Fruit fly (Drosophila melanogaster) whole organism, embryonic: ENCODE results near the gene Mtch.

Source experiments
- CG10267 ChIP-seq: fragments of 200-800 bp; sonication (Bioruptor generic); optimal IDR thresholded peaks from 2 replicates; lab custom pipeline; 2018; ENCODE audit warnings: missing biosample characterization, mild to moderate bottlenecking, missing genetic modification characterization, moderate library complexity
- CG10366 ChIP-seq: fragments of 200-800 bp; sonication (Bioruptor generic); IDR thresholded peaks from 2 replicates; pipeline ENCODE4 v1.3.6; 2022; ENCODE audit warnings: missing biosample characterization, missing genetic modification characterization
- CG11093 ChIP-seq: fragments of 200-800 bp; sonication (Bioruptor generic); IDR thresholded peaks from 3 replicates; pipeline ENCODE4 v1.3.6; 2022; ENCODE audit warnings: missing biosample characterization, missing genetic modification characterization
- CG11695 ChIP-seq: fragments of 200-800 bp; sonication (Bioruptor generic); IDR thresholded peaks from 3 replicates; pipeline ENCODE4 v1.3.6; 2022; ENCODE audit warnings: missing biosample characterization, missing genetic modification characterization
- CG12769 ChIP-seq: fragments of 200-800 bp; sonication (Bioruptor generic); optimal IDR thresholded peaks from 2 replicates; lab custom pipeline; 2019; ENCODE audit warnings: missing biosample characterization, mild to moderate bottlenecking, missing genetic modification characterization, moderate library complexity
- CG12942 ChIP-seq: fragments of 200-800 bp; sonication (Bioruptor generic); optimal IDR thresholded peaks from 3 replicates; lab custom pipeline; 2016; ENCODE audit warnings: missing biosample characterization, missing genetic modification characterization
- CG13775 ChIP-seq: fragments of 200-800 bp; sonication (Bioruptor generic); optimal IDR thresholded peaks from 3 replicates; lab custom pipeline; 2017; ENCODE audit warnings: missing biosample characterization, mild to moderate bottlenecking, missing genetic modification characterization
- CG15011 ChIP-seq: fragments of 200-800 bp; sonication (Bioruptor generic); optimal IDR thresholded peaks from 3 replicates; lab custom pipeline; 2018; ENCODE audit warnings: missing biosample characterization, mild to moderate bottlenecking, missing genetic modification characterization
- CG18599 ChIP-seq: fragments of 200-800 bp; sonication (Bioruptor generic); optimal IDR thresholded peaks from 3 replicates; lab custom pipeline; 2017; ENCODE audit warnings: missing biosample characterization, missing genetic modification characterization, mild to moderate bottlenecking, moderate library complexity, missing genetic modification reagents
- CG2712 ChIP-seq: fragments of 200-800 bp; optimal IDR thresholded peaks from 3 replicates; lab custom pipeline; 2019; ENCODE audit warnings: missing biosample characterization, mild to moderate bottlenecking, missing genetic modification characterization, moderate library complexity
- CG32772 ChIP-seq: fragments of 200-800 bp; sonication (Bioruptor generic); IDR thresholded peaks from 2 replicates; pipeline ENCODE4 v1.3.6; 2022; ENCODE audit warnings: missing biosample characterization, missing genetic modification characterization
- CG3281 ChIP-seq: fragments of 200-800 bp; sonication (Bioruptor generic); optimal IDR thresholded peaks from 3 replicates; lab custom pipeline; 2017; ENCODE audit warnings: missing biosample characterization, mild to moderate bottlenecking, missing genetic modification characterization
- CG33557 ChIP-seq: fragments of 200-800 bp; sonication (Bioruptor generic); optimal IDR thresholded peaks from 2 replicates; lab custom pipeline; 2019; ENCODE audit warnings: missing biosample characterization, mild to moderate bottlenecking, missing genetic modification characterization, moderate library complexity
- CG3407 ChIP-seq: fragments of 200-800 bp; sonication (Bioruptor generic); optimal IDR thresholded peaks from 2 replicates; lab custom pipeline; 2018; ENCODE audit warnings: missing biosample characterization, mild to moderate bottlenecking, missing genetic modification characterization
- CG5180 ChIP-seq: fragments of 200-800 bp; sonication (Bioruptor generic); optimal IDR thresholded peaks from 3 replicates; lab custom pipeline; 2017; ENCODE audit warnings: missing biosample characterization, missing genetic modification characterization, mild to moderate bottlenecking, moderate library complexity, missing genetic modification reagents
- CG6791 ChIP-seq: fragments of 200-800 bp; sonication (Bioruptor generic); IDR thresholded peaks from 3 replicates; pipeline ENCODE4 v1.3.6; 2022; ENCODE audit warnings: missing biosample characterization, missing genetic modification characterization; ENCODE audit not compliant: partially characterized antibody
- CG7556 ChIP-seq: fragments of 200-800 bp; sonication (Bioruptor generic); optimal IDR thresholded peaks from 2 replicates; lab custom pipeline; 2017; ENCODE audit warnings: missing biosample characterization, mild to moderate bottlenecking, missing genetic modification characterization
- CG8281 ChIP-seq: fragments of 200-800 bp; sonication (Bioruptor generic); optimal IDR thresholded peaks from 2 replicates; lab custom pipeline; 2018; ENCODE audit warnings: missing biosample characterization, mild to moderate bottlenecking, missing genetic modification characterization, moderate library complexity
- CG9437 ChIP-seq: fragments of 200-800 bp; sonication (Bioruptor generic); optimal IDR thresholded peaks from 2 replicates; lab custom pipeline; 2018; ENCODE audit warnings: missing biosample characterization, mild to moderate bottlenecking, missing genetic modification characterization
- CG9797 ChIP-seq: fragments of 200-800 bp; sonication (Bioruptor generic); optimal IDR thresholded peaks from 3 replicates; lab custom pipeline; 2018; ENCODE audit warnings: missing biosample characterization, mild to moderate bottlenecking, missing genetic modification characterization
- CrebB ChIP-seq: fragments of 200-800 bp; sonication (Bioruptor generic); optimal IDR thresholded peaks from 3 replicates; lab custom pipeline; 2018; ENCODE audit warnings: missing biosample characterization, mild to moderate bottlenecking, missing genetic modification characterization
- D ChIP-seq, 2 experiments: fragments of 200-800 bp in 1 of 2; fragments of >200 bp in 1 of 2; sonication (Bioruptor generic) in 1 of 2; optimal IDR thresholded peaks; 2 replicates in 1 of 2; 3 replicates in 1 of 2; lab custom pipeline; 2017; ENCODE audit warnings: mild to moderate bottlenecking in 1 of 2, missing biosample characterization in 1 of 2, missing genetic modification characterization in 1 of 2, missing genetic modification reagents in 1 of 2
- H15 ChIP-seq: fragments of 200-800 bp; sonication (Bioruptor generic); IDR thresholded peaks from 3 replicates; pipeline ENCODE4 v1.3.6; 2022; ENCODE audit warnings: missing biosample characterization, missing genetic modification characterization
- HHEX ChIP-seq: fragments of 200-800 bp; sonication (Bioruptor generic); optimal IDR thresholded peaks from 3 replicates; lab custom pipeline; 2017; ENCODE audit warnings: missing biosample characterization, mild to moderate bottlenecking, missing genetic modification characterization, missing genetic modification reagents
- Med ChIP-seq: fragments of 200-800 bp; sonication (Bioruptor generic); peaks from one replicate; lab custom pipeline; 2016; ENCODE audit warnings: missing biosample characterization, missing genetic modification characterization, mild to moderate bottlenecking, inconsistent platforms, moderate library complexity
- Rx ChIP-seq: fragments of 200-800 bp; sonication (Bioruptor generic); IDR thresholded peaks from 2 replicates; pipeline ENCODE4 v1.3.6; 2022; ENCODE audit warnings: missing biosample characterization, missing genetic modification characterization
- Ssrp ChIP-seq: fragments of 200-800 bp; sonication (Bioruptor generic); optimal IDR thresholded peaks from 2 replicates; lab custom pipeline; 2018; ENCODE audit warnings: missing biosample characterization, mild to moderate bottlenecking, missing genetic modification characterization, moderate library complexity
- Stat92E ChIP-seq, 3 experiments: fragments of >200 bp in 2 of 3; fragments of 200-800 bp in 1 of 3; sonication (Bioruptor generic) in 1 of 3; optimal IDR thresholded peaks; 2 replicates each; lab custom pipeline; 2017 to 2019; ENCODE audit warnings: missing biosample characterization in 3 of 3, missing genetic modification characterization in 3 of 3, mild to moderate bottlenecking in 1 of 3, moderate library complexity in 1 of 3
- Taf1 ChIP-seq: fragments of 200-800 bp; sonication (Bioruptor generic); IDR thresholded peaks from 2 replicates; pipeline ENCODE4 v1.3.6; 2022; ENCODE audit warnings: missing biosample characterization, missing genetic modification characterization
- amos ChIP-seq: fragments of 200-800 bp; sonication (Bioruptor generic); IDR thresholded peaks from 2 replicates; pipeline ENCODE4 v1.3.6; 2022; ENCODE audit warnings: missing biosample characterization, missing genetic modification characterization; ENCODE audit not compliant: partially characterized antibody
- ara ChIP-seq: fragments of 200-800 bp; sonication (Bioruptor generic); IDR thresholded peaks from 2 replicates; pipeline ENCODE4 v1.3.6; 2022; ENCODE audit warnings: missing biosample characterization, missing genetic modification characterization
- az2 ChIP-seq: fragments of 200-800 bp; sonication (Bioruptor generic); optimal IDR thresholded peaks from 3 replicates; lab custom pipeline; 2016; ENCODE audit warnings: missing biosample characterization, missing genetic modification characterization
- bbx ChIP-seq: fragments of 200-800 bp; sonication (Bioruptor generic); IDR thresholded peaks from 2 replicates; pipeline ENCODE4 v1.3.6; 2022; ENCODE audit warnings: missing biosample characterization, missing genetic modification characterization; ENCODE audit not compliant: partially characterized antibody
- ci ChIP-seq: fragments of 200-800 bp; sonication (Bioruptor generic); IDR thresholded peaks from 3 replicates; pipeline ENCODE4 v1.3.6; 2022; ENCODE audit warnings: missing biosample characterization, missing genetic modification characterization
- disco-r ChIP-seq: fragments of 200-800 bp; sonication (Bioruptor generic); optimal IDR thresholded peaks from 2 replicates; lab custom pipeline; 2016; ENCODE audit warnings: missing biosample characterization, missing genetic modification characterization
- esg ChIP-seq: fragments of 200-800 bp; sonication (Bioruptor generic); conservative IDR thresholded peaks from 2 replicates; pipeline ENCODE4 v1.3.6; 2022; ENCODE audit warnings: missing biosample characterization, missing genetic modification characterization
- lola ChIP-seq, 3 experiments: fragments of >200 bp in 2 of 3; fragments of 200-800 bp in 1 of 3; sonication (Bioruptor generic) in 1 of 3; optimal IDR thresholded peaks; 2 replicates each; lab custom pipeline; 2017 to 2019; ENCODE audit warnings: missing biosample characterization in 3 of 3, missing genetic modification characterization in 3 of 3, mild to moderate bottlenecking in 1 of 3, moderate library complexity in 1 of 3
- nerfin-1 ChIP-seq: fragments of 200-800 bp; sonication (Bioruptor generic); optimal IDR thresholded peaks from 3 replicates; lab custom pipeline; 2019; ENCODE audit warnings: missing biosample characterization, mild to moderate bottlenecking, missing genetic modification characterization, moderate library complexity
- nmo ChIP-seq: fragments of 200-800 bp; sonication (Bioruptor generic); optimal IDR thresholded peaks from 2 replicates; lab custom pipeline; 2018; ENCODE audit warnings: missing biosample characterization, mild to moderate bottlenecking, missing genetic modification characterization, moderate library complexity
- onecut ChIP-seq: fragments of 200-800 bp; sonication (Bioruptor generic); IDR thresholded peaks from 2 replicates; pipeline ENCODE4 v1.3.6; 2022; ENCODE audit warnings: missing biosample characterization, missing genetic modification characterization
- row ChIP-seq: fragments of 200-800 bp; sonication (Bioruptor generic); IDR thresholded peaks from 3 replicates; pipeline ENCODE4 v1.3.6; 2022; ENCODE audit warnings: missing biosample characterization, missing genetic modification characterization
- shn ChIP-seq: fragments of 200-800 bp; sonication (Bioruptor generic); optimal IDR thresholded peaks from 3 replicates; lab custom pipeline; 2016; ENCODE audit warnings: missing biosample characterization, missing genetic modification characterization
- sima ChIP-seq: fragments of 200-800 bp; sonication (Bioruptor generic); optimal IDR thresholded peaks from 2 replicates; lab custom pipeline; 2016; ENCODE audit warnings: missing biosample characterization, missing genetic modification characterization
- slou ChIP-seq: fragments of 200-800 bp; sonication (Bioruptor generic); optimal IDR thresholded peaks from 3 replicates; lab custom pipeline; 2016; ENCODE audit warnings: missing biosample characterization, missing genetic modification characterization
- sr ChIP-seq: fragments of 200-800 bp; sonication (Bioruptor generic); IDR thresholded peaks from 3 replicates; pipeline ENCODE4 v1.3.6; 2022; ENCODE audit warnings: missing biosample characterization, missing genetic modification characterization
- tio ChIP-seq: fragments of 200-800 bp; sonication (Bioruptor generic); optimal IDR thresholded peaks from 2 replicates; lab custom pipeline; 2017; ENCODE audit warnings: missing biosample characterization, missing genetic modification characterization, inconsistent platforms
- tna ChIP-seq: fragments of 200-800 bp; sonication (Bioruptor generic); IDR thresholded peaks from 2 replicates; pipeline ENCODE4 v1.3.6; 2022; ENCODE audit warnings: missing biosample characterization, missing genetic modification characterization; ENCODE audit not compliant: partially characterized antibody
- yki ChIP-seq: fragments of >200 bp; optimal IDR thresholded peaks from 3 replicates; lab custom pipeline; 2018
- zfh2 ChIP-seq: fragments of 200-800 bp; sonication (Bioruptor generic); optimal IDR thresholded peaks from 2 replicates; lab custom pipeline; 2016; ENCODE audit warnings: missing biosample characterization, missing genetic modification characterization

Mtch gene

dm6 chr3L:205723-206284, 21.4 kb downstream of the Mtch start, which contains the start of the genes Gk1 and CG13876 (continued):
- TF ChIP-seq Med (GFP tag; lab: Kevin White, UChicago): peak; percentile 92
- peak; percentile 94 for TF ChIP-seq Ssrp (tag; lab: Kevin White, UChicago)
- TF ChIP-seq CG11695 (GFP tag; lab: Robert Waterston, UW): peak; percentile 97
- TF ChIP-seq amos (GFP tag; lab: Robert Waterston, UW): no peak
- no peak for TF ChIP-seq shn (GFP tag; lab: Kevin White, UChicago)
- peak; percentile 93 for TF ChIP-seq CG13775 (GFP tag; lab: Kevin White, UChicago)
- TF ChIP-seq CG10267 (tag; lab: Kevin White, UChicago): peak; percentile 91
- peak; percentile 85 for TF ChIP-seq esg
- TF ChIP-seq CG12942 (GFP tag; lab: Kevin White, UChicago): peak; percentile 91
- peak; percentile 98 for TF ChIP-seq CG2712 (tag; lab: Kevin White, UChicago)
- TF ChIP-seq CG12769 (tag; lab: Kevin White, UChicago): peak; percentile 95
- peak; percentile 96 for TF ChIP-seq CrebB (tag; lab: Kevin White, UChicago)
- TF ChIP-seq tna (GFP tag; lab: Robert Waterston, UW): no peak
- peak; percentile 86 for TF ChIP-seq CG5180 (GFP tag; lab: Kevin White, UChicago)
- TF ChIP-seq row (GFP tag; lab: Robert Waterston, UW): peak; percentile 96
- TF ChIP-seq sima (GFP tag; lab: Kevin White, UChicago): no peak
- peak; percentile 84 for TF ChIP-seq CG32772
- no peak for TF ChIP-seq D (optimal IDR thresholded peaks at IDR 0.05; lab: Kevin White, UChicago)
- peak; percentile 84 for TF ChIP-seq D (GFP tag; optimal IDR thresholded peaks at IDR 0.05; lab: Kevin White, UChicago)
- peak; percentile 97 for TF ChIP-seq nmo (GFP tag; lab: Kevin White, UChicago)
- peak; percentile 94 for TF ChIP-seq ara (GFP tag; lab: Robert Waterston, UW)
- TF ChIP-seq CG7556: peak; percentile 95
- TF ChIP-seq Rx: peak; percentile 86
- no peak for TF ChIP-seq yki (lab: Kevin White, UChicago)
- TF ChIP-seq CG9437 (GFP tag; lab: Kevin White, UChicago): peak; percentile 93
- TF ChIP-seq CG6791 (GFP tag; lab: Robert Waterston, UW): no peak
- no peak for TF ChIP-seq CG15011 (GFP tag; lab: Kevin White, UChicago)
- no peak for TF ChIP-seq disco-r
- TF ChIP-seq lola (GFP tag; optimal IDR thresholded peaks at IDR 0.05; lab: Kevin White, UChicago): peak in 1 of 3 experiments; percentile 94
- TF ChIP-seq onecut (GFP tag; lab: Robert Waterston, UW): peak; percentile 90
- TF ChIP-seq CG8281: peak; percentile 85
- peak; percentile 24 for TF ChIP-seq CG9797 (GFP tag; lab: Kevin White, UChicago)
- TF ChIP-seq CG33557 (GFP tag; lab: Kevin White, UChicago): peak; percentile 92
- peak; percentile 86 for TF ChIP-seq Taf1 (GFP tag; lab: Robert Waterston, UW)
- no peak for TF ChIP-seq sr (GFP tag; lab: Robert Waterston, UW)
- TF ChIP-seq CG10366 (GFP tag; lab: Robert Waterston, UW): peak; percentile 93
- peak; percentile 76 for TF ChIP-seq CG11093 (GFP tag; lab: Robert Waterston, UW)
- TF ChIP-seq slou: peak; percentile 72
- TF ChIP-seq CG18599: peak; percentile 97
- TF ChIP-seq az2: peak; percentile 87
- TF ChIP-seq ci (GFP tag; lab: Robert Waterston, UW): peak; percentile 97
- peak; percentile 95 for TF ChIP-seq nerfin-1 (tag; lab: Kevin White, UChicago)
- TF ChIP-seq CG3281 (GFP tag; lab: Kevin White, UChicago): peak; percentile 96
- TF ChIP-seq CG3407 (GFP tag; lab: Kevin White, UChicago): peak; percentile 87
- no peak for TF ChIP-seq tio
- peak in 1 of 3 experiments; percentile 70 for TF ChIP-seq Stat92E (GFP tag; optimal IDR thresholded peaks at IDR 0.05; lab: Kevin White, UChicago)
- TF ChIP-seq HHEX: peak; percentile 94
- no peak for TF ChIP-seq bbx
- peak; percentile 63 for TF ChIP-seq zfh2 (GFP tag; lab: Kevin White, UChicago)
- peak; percentile 87 for TF ChIP-seq H15 (GFP tag; lab: Robert Waterston, UW)
